Fruit fly (Drosophila melanogaster): ENCODE data around the gene CG43082.

CG43082 gene

DNA sequence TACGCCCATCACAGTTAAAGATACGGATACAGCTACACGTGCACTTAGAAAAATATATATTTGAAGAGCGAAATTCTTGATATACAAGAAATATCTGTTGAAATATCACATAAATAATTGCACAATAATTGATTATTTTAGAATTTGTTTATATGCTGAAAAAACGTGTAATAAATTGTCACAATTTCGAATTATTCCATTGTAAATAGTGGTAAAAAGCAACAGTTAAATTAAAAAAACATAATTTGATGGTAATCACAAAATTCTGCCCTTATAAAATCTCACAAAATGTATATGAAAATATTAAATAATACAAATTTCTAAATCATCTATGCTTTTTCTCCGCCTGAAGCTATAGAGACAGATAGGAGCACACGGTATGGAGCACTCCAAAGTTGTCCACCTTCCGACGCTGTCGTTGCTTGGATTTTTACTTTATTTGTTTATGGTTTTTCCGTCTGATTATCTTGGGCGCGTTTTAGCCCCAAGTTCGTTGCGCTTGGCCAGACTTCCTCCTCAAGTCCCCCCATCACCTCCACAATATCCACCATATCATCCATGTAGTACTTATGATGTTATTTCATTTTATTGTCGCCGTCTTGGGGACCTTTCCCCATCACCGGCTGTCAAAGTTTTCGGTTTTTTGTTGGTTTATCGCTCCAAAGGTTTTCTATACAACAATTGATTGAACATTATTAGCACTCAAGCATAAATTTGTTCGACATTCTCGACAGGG lies 42.8 kb downstream of the CG43082 start (continued):
- TF ChIP-seq CG31365 (tag; optimal IDR thresholded peaks at IDR 0.05) (no peak), CG16815 (GFP tag; optimal IDR thresholded peaks at IDR 0.05) (peak; percentile 35), CG17829 (tag; optimal IDR thresholded peaks at IDR 0.05) (peak; percentile 74), Hmx (GFP tag; optimal IDR thresholded peaks at IDR 0.05) (no peak), Max (GFP tag; optimal IDR thresholded peaks at IDR 0.05) (peak; percentile 34), CoRest (tag; optimal IDR thresholded peaks at IDR 0.05) (peak; percentile 82), fd96Cb (tag; optimal IDR thresholded peaks at IDR 0.05) (peak; percentile 73), ap (GFP tag; IDR thresholded peaks at IDR 0.05) (no peak), nerfin-1 (tag; optimal IDR thresholded peaks at IDR 0.05) (peak; percentile 68), CG17385 (GFP tag; optimal IDR thresholded peaks at IDR 0.05) (peak; percentile 51), CG14441 (GFP tag; IDR thresholded peaks at IDR 0.05) (no peak), Tbp (GFP tag; optimal IDR thresholded peaks at IDR 0.05) (no peak), sob (GFP tag; IDR thresholded peaks at IDR 0.05) (no peak; the same call in 1 of the 2 replicates), Bdp1 (GFP tag; optimal IDR thresholded peaks at IDR 0.05) (no peak), z (GFP tag; IDR thresholded peaks at IDR 0.05) (no peak), CG9876 (GFP tag; optimal IDR thresholded peaks at IDR 0.05) (no peak), CG31224 (GFP tag; IDR thresholded peaks at IDR 0.05) (no peak), knrl (GFP tag; IDR thresholded peaks at IDR 0.05; ENCODE audit: partially characterized antibody) (no peak), CG32772 (GFP tag; IDR thresholded peaks at IDR 0.05) (peak; percentile 8; the same call in 1 of the 2 replicates), zen (tag; optimal IDR thresholded peaks at IDR 0.05) (peak; percentile 12), CG2678 (tag; optimal IDR thresholded peaks at IDR 0.05) (peak; percentile 80), CG7786 (GFP tag; optimal IDR thresholded peaks at IDR 0.05) (no peak), Rx (GFP tag; IDR thresholded peaks at IDR 0.05) (no peak), prd (optimal IDR thresholded peaks at IDR 0.05) (no peak), prd (GFP tag; IDR thresholded peaks at IDR 0.05) (peak; percentile 57; the same call in 2 of the 3 replicates), Nf-YA (GFP tag; IDR thresholded peaks at IDR 0.05) (no peak), luna (GFP tag; optimal IDR thresholded peaks at IDR 0.05) (no peak), CG1647 (GFP tag; optimal IDR thresholded peaks at IDR 0.05) (no peak), sisA (GFP tag; IDR thresholded peaks at IDR 0.05) (no peak; the same call in 1 of the 2 replicates), crc (GFP tag; optimal IDR thresholded peaks at IDR 0.05) (no peak), amos (GFP tag; IDR thresholded peaks at IDR 0.05; ENCODE audit: partially characterized antibody) (no peak), CG6791 (GFP tag; IDR thresholded peaks at IDR 0.05; ENCODE audit: partially characterized antibody) (no peak), repo (GFP tag; optimal IDR thresholded peaks at IDR 0.05) (no peak), run (tag; optimal IDR thresholded peaks at IDR 0.05) (peak; percentile 28), scrt (GFP tag; optimal IDR thresholded peaks at IDR 0.05) (no peak), org-1 (GFP tag; optimal IDR thresholded peaks at IDR 0.05) (peak; percentile 34), sug (tag; optimal IDR thresholded peaks at IDR 0.05) (peak; percentile 47), Dad (GFP tag; optimal IDR thresholded peaks at IDR 0.05) (no peak), CG10543 (GFP tag; optimal IDR thresholded peaks at IDR 0.05) (peak; percentile 8), CG13624 (GFP tag; optimal IDR thresholded peaks at IDR 0.05) (no peak), Hr3 (GFP tag; optimal IDR thresholded peaks at IDR 0.05) (peak; percentile 68), slou (GFP tag; optimal IDR thresholded peaks at IDR 0.05) (no peak), sd (tag; optimal IDR thresholded peaks at IDR 0.05) (peak; percentile 7), Sry-β (GFP tag; optimal IDR thresholded peaks at IDR 0.05) (peak; percentile 12), CG4707 (GFP tag; optimal IDR thresholded peaks at IDR 0.05) (no peak), CG4730 (GFP tag; IDR thresholded peaks at IDR 0.05) (no peak), sim (GFP tag; IDR thresholded peaks at IDR 0.05) (0 out of 2 replicates have a peak, but pooled peaks have one; percentile 22), her (GFP tag; optimal IDR thresholded peaks at IDR 0.05) (no peak), pfk (GFP tag; optimal IDR thresholded peaks at IDR 0.05) (no peak), CG8089 (GFP tag; optimal IDR thresholded peaks at IDR 0.05) (no peak)
